Worm (Caenorhabditis elegans): ENCODE measurements around the gene F18E3.11.

DNA sequence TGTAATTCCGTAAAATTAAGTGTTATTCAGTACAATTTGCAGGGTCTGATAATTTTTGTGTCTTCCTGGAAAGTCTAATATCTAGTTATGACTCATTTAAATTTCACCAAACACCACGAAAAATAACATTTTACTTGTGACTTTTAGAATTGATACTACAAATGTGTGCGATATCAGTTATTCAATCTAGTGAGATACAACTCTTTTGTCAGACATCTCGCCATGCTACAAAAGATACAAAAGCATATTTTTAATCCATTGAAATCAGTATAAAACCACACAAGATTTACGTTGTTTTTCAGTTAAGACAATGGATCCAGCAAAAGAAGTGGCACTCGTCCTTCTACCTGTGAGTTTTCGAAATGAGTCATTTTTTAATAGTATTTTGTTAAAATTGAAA lies 39.2 kb upstream of the F18E3.11 start, which contains the start of gene srx-56:
- TF ChIP-seq ama-1 (optimal IDR thresholded peaks at IDR 0.05), result no peak
- TF ChIP-seq pes-1 (GFP tag; IDR thresholded peaks at IDR 0.05), result no peak
- no peak for TF ChIP-seq aly-1 (tag; optimal IDR thresholded peaks at IDR 0.05)
- TF ChIP-seq tbx-37 (GFP tag; conservative IDR thresholded peaks at IDR 0.05), result no peak
- no peak for TF ChIP-seq scrt-1 (GFP tag; IDR thresholded peaks at IDR 0.05)
